Worm (Caenorhabditis elegans) whole organism, L3 larva: ENCODE measurements around the gene sru-26.

Source experiments
- ZK546.5 ChIP-seq: sonication (generic microtip); optimal IDR thresholded peaks from 2 replicates; lab custom pipeline; 2017; ENCODE audit warnings: missing biosample characterization, missing genetic modification characterization
- aly-2 ChIP-seq: fragments of 150-350 bp; optimal IDR thresholded peaks from 2 replicates; lab custom pipeline; 2014; ENCODE audit warnings: missing biosample characterization, missing genetic modification characterization
- ama-1 ChIP-seq: fragments of 150-350 bp; optimal IDR thresholded peaks from 2 replicates; lab custom pipeline; 2018
- hmg-11 ChIP-seq: sonication (generic microtip); optimal IDR thresholded peaks from 2 replicates; lab custom pipeline; 2016; ENCODE audit warnings: missing genetic modification characterization, missing compliant biosample characterization
- lin-39 ChIP-seq: fragments of 150-350 bp; optimal IDR thresholded peaks from 2 replicates; lab custom pipeline; 2018; ENCODE audit warnings: missing biosample characterization, missing genetic modification reagents, missing genetic modification characterization
- lsy-12 ChIP-seq: sonication (generic microtip); optimal IDR thresholded peaks from 2 replicates; lab custom pipeline; 2016; ENCODE audit warnings: mild to moderate bottlenecking, missing genetic modification characterization, missing compliant biosample characterization
- nhr-11 ChIP-seq: fragments of 150-350 bp; optimal IDR thresholded peaks from 2 replicates; lab custom pipeline; 2014; ENCODE audit warnings: missing biosample characterization, missing genetic modification characterization
- nhr-12 ChIP-seq: fragments of 150-350 bp; optimal IDR thresholded peaks from 2 replicates; lab custom pipeline; 2014; ENCODE audit warnings: missing biosample characterization, missing genetic modification characterization
- skn-1 ChIP-seq: fragments of 150-350 bp; optimal IDR thresholded peaks from 2 replicates; lab custom pipeline; 2014; ENCODE audit warnings: missing biosample characterization, missing genetic modification characterization
- unc-39 ChIP-seq: sonication (generic microtip); optimal IDR thresholded peaks from 4 replicates; lab custom pipeline; 2017; ENCODE audit warnings: missing biosample characterization, missing genetic modification characterization

ce11 chrIV:12525409-12525808 is 38.1 kb downstream of the sru-26 start, which contains the start of gene eak-4:
- no peak for TF ChIP-seq unc-39 (tag; lab: Kevin White, UChicago)
- no peak for TF ChIP-seq aly-2 (tag; lab: Kevin White, UChicago)
- TF ChIP-seq lsy-12 (tag; lab: Kevin White, UChicago), result no peak
- TF ChIP-seq skn-1 (tag; lab: Kevin White, UChicago), result no peak
- no peak for TF ChIP-seq hmg-11 (tag; lab: Kevin White, UChicago)
- TF ChIP-seq ama-1 (lab: Kevin White, UChicago), result no peak
- TF ChIP-seq nhr-11 (tag; lab: Kevin White, UChicago), result no peak
- no peak for TF ChIP-seq lin-39
- no peak for TF ChIP-seq ZK546.5 (tag; lab: Kevin White, UChicago)
- TF ChIP-seq nhr-12 (tag; lab: Kevin White, UChicago), result no peak
